Worm (Caenorhabditis elegans) whole organism, L3 larva: ENCODE results near the gene lgc-49.

Source experiments
- R02D3.7 ChIP-seq: fragments of 150-350 bp; optimal IDR thresholded peaks from 2 replicates; lab custom pipeline; 2014; ENCODE audit warnings: missing biosample characterization, missing genetic modification characterization
- aly-2 ChIP-seq: fragments of 150-350 bp; optimal IDR thresholded peaks from 2 replicates; lab custom pipeline; 2014; ENCODE audit warnings: missing biosample characterization, missing genetic modification characterization
- elt-3 ChIP-seq, 3 experiments: fragments of 150-350 bp in 1 of 3; sonication (generic microtip) in 2 of 3; optimal IDR thresholded peaks; 2 replicates in 2 of 3; 4 replicates in 1 of 3; lab custom pipeline; 2014 to 2017; ENCODE audit warnings: missing biosample characterization in 3 of 3, missing genetic modification characterization in 3 of 3
- mdl-1 ChIP-seq: fragments of 150-350 bp; optimal IDR thresholded peaks from 2 replicates; lab custom pipeline; 2014; ENCODE audit warnings: missing biosample characterization, missing genetic modification characterization
- nhr-11 ChIP-seq: fragments of 150-350 bp; optimal IDR thresholded peaks from 2 replicates; lab custom pipeline; 2014; ENCODE audit warnings: missing biosample characterization, missing genetic modification characterization
- nhr-28 ChIP-seq: fragments of 150-350 bp; optimal IDR thresholded peaks from 2 replicates; lab custom pipeline; 2014; ENCODE audit warnings: missing biosample characterization, missing genetic modification characterization
- nhr-43 ChIP-seq: sonication (generic microtip); optimal IDR thresholded peaks from 2 replicates; lab custom pipeline; 2016; ENCODE audit warnings: mild to moderate bottlenecking, missing genetic modification characterization, missing compliant biosample characterization; ENCODE audit not compliant: poor library complexity, severe bottlenecking
- nhr-76 ChIP-seq: fragments of 150-350 bp; sonication (generic microtip); optimal IDR thresholded peaks from 5 replicates; lab custom pipeline; 2014; ENCODE audit warnings: missing biosample characterization, missing genetic modification characterization
- nhr-77 ChIP-seq: fragments of 150-350 bp; optimal IDR thresholded peaks from 2 replicates; lab custom pipeline; 2014; ENCODE audit warnings: missing biosample characterization, missing genetic modification characterization
- pha-4 ChIP-seq: fragments of 150-350 bp; optimal IDR thresholded peaks from 2 replicates; lab custom pipeline; 2014; ENCODE audit warnings: missing biosample characterization, missing genetic modification reagents, missing genetic modification characterization
- pqm-1 ChIP-seq: fragments of 150-350 bp; optimal IDR thresholded peaks from 2 replicates; lab custom pipeline; 2017; ENCODE audit warnings: missing biosample characterization, missing genetic modification characterization, inconsistent platforms
- tbx-2 ChIP-seq: sonication (generic microtip); optimal IDR thresholded peaks from 2 replicates; lab custom pipeline; 2016; ENCODE audit warnings: mild to moderate bottlenecking, missing genetic modification characterization, missing compliant biosample characterization
- unc-62 ChIP-seq: fragments of 150-350 bp; sonication (generic microtip); optimal IDR thresholded peaks from 4 replicates; lab custom pipeline; 2014; ENCODE audit warnings: missing biosample characterization, missing genetic modification reagents, missing genetic modification characterization
- ztf-11 ChIP-seq: fragments of 150-350 bp; optimal IDR thresholded peaks from 2 replicates; lab custom pipeline; 2014; ENCODE audit warnings: missing biosample characterization, missing genetic modification characterization

ce11 chrV:11174663-11175062 is 16.4 kb upstream of the lgc-49 start:
- TF ChIP-seq pha-4 (tag; lab: Kevin White, UChicago) (no peak), nhr-43 (tag; lab: Kevin White, UChicago) (no peak), aly-2 (no peak), tbx-2 (tag; lab: Kevin White, UChicago) (no peak), elt-3 (tag; optimal IDR thresholded peaks at IDR 0.05; lab: Kevin White, UChicago) (no peak), ztf-11 (tag; lab: Kevin White, UChicago) (no peak), nhr-28 (tag; lab: Kevin White, UChicago) (no peak), pqm-1 (tag; lab: Kevin White, UChicago) (no peak), nhr-77 (tag; lab: Kevin White, UChicago) (no peak), nhr-76 (no peak), mdl-1 (tag; lab: Kevin White, UChicago) (no peak), nhr-11 (tag; lab: Kevin White, UChicago) (no peak), unc-62 (GFP tag; lab: Kevin White, UChicago) (no peak), R02D3.7 (no peak)
